ENCODE assay signal across 4 fruit fly cellular contexts in genomic region chr3R:6170737-6171136, dm6.
TF ChIP-seq lines count a peak whose summit lies in the region.

No protein-coding gene starts in this region.

- peak; percentile 91 to 94 for TF ChIP-seq CTCF in S2 (optimal IDR thresholded peaks at IDR 0.05; lab: Kevin White, UChicago)
- TF ChIP-seq CTCF in whole organism, embryonic (GFP tag; optimal IDR thresholded peaks at IDR 0.05; lab: Kevin White, UChicago): peak; percentile 96

TF ChIP-seq in whole organism, embryonic, 481 proteins besides CTCF, POLR2A, EP300 and RAD21 (continues in another document):
- TF ChIP-seq ken (GFP tag; IDR thresholded peaks at IDR 0.05; lab: Robert Waterston, UW) (0 out of 3 replicates have a peak, but pooled peaks have one; percentile 50), CG9817 (tag; optimal IDR thresholded peaks at IDR 0.05; lab: Kevin White, UChicago) (no peak), mam (GFP tag; optimal IDR thresholded peaks at IDR 0.05; lab: Kevin White, UChicago) (peak; percentile 23), NFAT (GFP tag; IDR thresholded peaks at IDR 0.05; lab: Robert Waterston, UW) (peak; percentile 32; the same call in 1 of the 2 replicates), CG4282 (GFP tag; optimal IDR thresholded peaks at IDR 0.05; lab: Kevin White, UChicago) (no peak), Bteb2 (GFP tag; optimal IDR thresholded peaks at IDR 0.05; lab: Kevin White, UChicago) (peak; percentile 17), sob (GFP tag; IDR thresholded peaks at IDR 0.05; lab: Robert Waterston, UW) (no peak), pita (GFP tag; optimal IDR thresholded peaks at IDR 0.05; lab: Kevin White, UChicago) (peak; percentile 65), Sox102F (GFP tag; optimal IDR thresholded peaks at IDR 0.05; lab: Kevin White, UChicago) (no peak), sug (tag; optimal IDR thresholded peaks at IDR 0.05; lab: Kevin White, UChicago) (peak; percentile 25), Med (GFP tag; lab: Kevin White, UChicago) (peak; percentile 89), usp (GFP tag; optimal IDR thresholded peaks at IDR 0.05; lab: Kevin White, UChicago) (no peak), inv (GFP tag; IDR thresholded peaks at IDR 0.05; lab: Robert Waterston, UW; ENCODE audit: partially characterized antibody) (peak; percentile 17; the same call in 1 of the 2 replicates), Hmr (GFP tag; optimal IDR thresholded peaks at IDR 0.05; lab: Kevin White, UChicago) (peak; percentile 61), Ptx1 (GFP tag; IDR thresholded peaks at IDR 0.05; lab: Robert Waterston, UW) (peak; percentile 41), Hsf (GFP tag; optimal IDR thresholded peaks at IDR 0.05; lab: Kevin White, UChicago) (peak; percentile 47), CG14441 (GFP tag; IDR thresholded peaks at IDR 0.05; lab: Robert Waterston, UW) (0 out of 2 replicates have a peak, but pooled peaks have one; percentile 8), Ets65A (GFP tag; lab: Kevin White, UChicago) (peak; percentile 90), pho (GFP tag; optimal IDR thresholded peaks at IDR 0.05; lab: Kevin White, UChicago) (peak; percentile 6), B-H2 (GFP tag; optimal IDR thresholded peaks at IDR 0.05; lab: Kevin White, UChicago) (no peak), Abd-B (GFP tag; optimal IDR thresholded peaks at IDR 0.05; lab: Kevin White, UChicago) (peak; percentile 45), zfh2 (GFP tag; optimal IDR thresholded peaks at IDR 0.05; lab: Kevin White, UChicago) (peak; percentile 25), CG11085 (GFP tag; IDR thresholded peaks at IDR 0.05; lab: Robert Waterston, UW) (0 out of 2 replicates have a peak, but pooled peaks have one; percentile 25), CG2120 (GFP tag; optimal IDR thresholded peaks at IDR 0.05; lab: Kevin White, UChicago) (peak; percentile 39), Dp (GFP tag; optimal IDR thresholded peaks at IDR 0.05; lab: Kevin White, UChicago) (peak; percentile 24), CG15601 (tag; optimal IDR thresholded peaks at IDR 0.05; lab: Kevin White, UChicago) (peak; percentile 8), hth (optimal IDR thresholded peaks at IDR 0.05; lab: Kevin White, UChicago) (no peak), grau (tag; optimal IDR thresholded peaks at IDR 0.05; lab: Kevin White, UChicago) (peak; percentile 34), slou (GFP tag; optimal IDR thresholded peaks at IDR 0.05; lab: Kevin White, UChicago) (no peak)

TF ChIP-seq in whole organism, prepupa, 60 proteins besides CTCF, POLR2A, EP300 and RAD21:
- TF ChIP-seq CG6854 (GFP tag; optimal IDR thresholded peaks at IDR 0.05; lab: Kevin White, UChicago) (no peak), fkh (GFP tag; optimal IDR thresholded peaks at IDR 0.05; lab: Kevin White, UChicago) (peak; percentile 37), Hr39 (GFP tag; optimal IDR thresholded peaks at IDR 0.05; lab: Kevin White, UChicago) (peak; percentile 3), CG32006 (GFP tag; optimal IDR thresholded peaks at IDR 0.05; lab: Kevin White, UChicago) (no peak), CG8632 (GFP tag; optimal IDR thresholded peaks at IDR 0.05; lab: Kevin White, UChicago) (no peak), ss (GFP tag; optimal IDR thresholded peaks at IDR 0.05; lab: Kevin White, UChicago) (no peak), CG6163 (GFP tag; IDR thresholded peaks at IDR 0.05; lab: Robert Waterston, UW) (no peak), OdsH (GFP tag; optimal IDR thresholded peaks at IDR 0.05; lab: Kevin White, UChicago) (no peak)
TF ChIP-seq in whole organism, prepupa: peak in this region for 2.

TF ChIP-seq in whole organism, wandering third instar larva, 38 proteins besides CTCF, POLR2A, EP300 and RAD21:
- TF ChIP-seq Myc (optimal IDR thresholded peaks at IDR 0.05; lab: Kevin White, UChicago): peak; percentile 68
- TF ChIP-seq GATAd (GFP tag; optimal IDR thresholded peaks at IDR 0.05; lab: Kevin White, UChicago): no peak
TF ChIP-seq in whole organism, wandering third instar larva: peak in this region for 1.
